Fruit fly (Drosophila melanogaster): Measurements from ENCODE around the gene CG17202.

dm6 chr3R:12448889-12449314 lies 26.3 kb downstream of the CG17202 start, which contains the start of gene CG18549:
- TF ChIP-seq Sox14 (GFP tag; optimal IDR thresholded peaks at IDR 0.05) (peak; percentile 100), Sox102F (GFP tag; optimal IDR thresholded peaks at IDR 0.05) (peak; percentile 100)

Data from whole organism, prepupa.